Fruit fly (Drosophila melanogaster) whole organism, wandering third instar larva: Measurements from ENCODE around the gene ct.

Source experiments
- Abd-B ChIP-seq: fragments of >200 bp; optimal IDR thresholded peaks from 2 replicates; lab custom pipeline; 2017; ENCODE audit warnings: missing biosample characterization, missing genetic modification characterization
- CG32264 ChIP-seq: fragments of 200-800 bp; sonication (Bioruptor generic); optimal IDR thresholded peaks from 2 replicates; lab custom pipeline; 2016; ENCODE audit warnings: missing biosample characterization, missing genetic modification characterization
- CG9705 ChIP-seq: fragments of 200-800 bp; sonication (Bioruptor generic); optimal IDR thresholded peaks from 2 replicates; lab custom pipeline; 2018; ENCODE audit warnings: missing biosample characterization, mild to moderate bottlenecking, missing genetic modification characterization
- CrebA ChIP-seq: fragments of 200-800 bp; sonication (Bioruptor generic); optimal IDR thresholded peaks from 2 replicates; lab custom pipeline; 2016; ENCODE audit warnings: missing biosample characterization, mild to moderate bottlenecking, missing genetic modification characterization, borderline replicate concordance
- Dfd ChIP-seq: fragments of >200 bp; optimal IDR thresholded peaks from 2 replicates; lab custom pipeline; 2017; ENCODE audit warnings: missing biosample characterization, missing genetic modification characterization
- Dif ChIP-seq: fragments of 200-275, 200-300 bp; sonication (Bioruptor generic); optimal IDR thresholded peaks from 2 replicates; lab custom pipeline; 2018; ENCODE audit warnings: missing biosample characterization, missing genetic modification characterization; ENCODE audit not compliant: partially characterized antibody
- GATAd ChIP-seq: sonication (Bioruptor generic); optimal IDR thresholded peaks from 2 replicates; lab custom pipeline; 2016; ENCODE audit warnings: missing biosample characterization, missing genetic modification characterization
- HLH106 ChIP-seq: fragments of 200-800 bp; optimal IDR thresholded peaks from 3 replicates; lab custom pipeline; 2019; ENCODE audit warnings: missing biosample characterization, mild to moderate bottlenecking, missing genetic modification characterization, moderate library complexity
- Hnf4 ChIP-seq: fragments of 200-800 bp; sonication (Bioruptor generic); optimal IDR thresholded peaks from 2 replicates; lab custom pipeline; 2016; ENCODE audit warnings: missing biosample characterization, mild to moderate bottlenecking, missing genetic modification characterization
- Hr78 ChIP-seq: fragments of >200 bp; optimal IDR thresholded peaks from 2 replicates; lab custom pipeline; 2017; ENCODE audit warnings: missing biosample characterization, missing genetic modification characterization
- Hr83 ChIP-seq: fragments of 200-300 bp; sonication (Bioruptor generic); optimal IDR thresholded peaks from 2 replicates; lab custom pipeline; 2016; ENCODE audit warnings: missing biosample characterization, mild to moderate bottlenecking, missing genetic modification characterization, moderate library complexity; ENCODE audit not compliant: poor library complexity, severe bottlenecking
- Jra ChIP-seq: sonication (Bioruptor generic); optimal IDR thresholded peaks from 2 replicates; lab custom pipeline; 2016; ENCODE audit warnings: missing biosample characterization, missing genetic modification characterization
- Mio ChIP-seq: sonication (Bioruptor generic); optimal IDR thresholded peaks from 2 replicates; lab custom pipeline; 2016; ENCODE audit warnings: missing biosample characterization, missing genetic modification characterization
- Myc ChIP-seq: fragments of >200 bp; optimal IDR thresholded peaks from 2 replicates; lab custom pipeline; 2017
- N ChIP-seq: fragments of >200 bp; optimal IDR thresholded peaks from 2 replicates; lab custom pipeline; 2018; ENCODE audit warnings: missing biosample characterization, missing external identifiers, missing genetic modification characterization
- OdsH ChIP-seq: fragments of 200-800 bp; sonication (Bioruptor generic); optimal IDR thresholded peaks from 2 replicates; lab custom pipeline; 2016; ENCODE audit warnings: missing biosample characterization, mild to moderate bottlenecking, missing genetic modification characterization
- Rel ChIP-seq, 2 experiments: fragments of 200-800 bp; sonication (Bioruptor generic) in 1 of 2; optimal IDR thresholded peaks; 2 replicates in 1 of 2; 3 replicates in 1 of 2; lab custom pipeline; 2016 to 2019; ENCODE audit warnings: mild to moderate bottlenecking in 2 of 2, missing biosample characterization in 2 of 2, missing genetic modification characterization in 2 of 2, moderate library complexity in 1 of 2
- Sp1 ChIP-seq: fragments of 200-800 bp; sonication (Bioruptor generic); optimal IDR thresholded peaks from 3 replicates; lab custom pipeline; 2019; ENCODE audit warnings: missing biosample characterization, mild to moderate bottlenecking, missing genetic modification characterization, moderate library complexity
- Vsx2 ChIP-seq: fragments of 200-300, 225-300 bp; sonication (Bioruptor generic); optimal IDR thresholded peaks from 2 replicates; lab custom pipeline; 2018; ENCODE audit warnings: missing biosample characterization, missing genetic modification characterization; ENCODE audit not compliant: partially characterized antibody
- br ChIP-seq: fragments of 200-800 bp; sonication (Bioruptor generic); optimal IDR thresholded peaks from 2 replicates; lab custom pipeline; 2016; ENCODE audit warnings: missing biosample characterization, missing genetic modification characterization
- brk ChIP-seq: fragments of 200-800 bp; sonication (Bioruptor generic); optimal IDR thresholded peaks from 2 replicates; lab custom pipeline; 2016; ENCODE audit warnings: missing biosample characterization, mild to moderate bottlenecking, missing genetic modification characterization
- dl ChIP-seq, 2 experiments: fragments of 175-275, 200-275 bp in 1 of 2; fragments of 200-275 bp in 1 of 2; sonication (Bioruptor generic); optimal IDR thresholded peaks; lab custom pipeline; 2018; ENCODE audit warnings: mild to moderate bottlenecking in 2 of 2, missing biosample characterization in 2 of 2, missing genetic modification characterization in 2 of 2, moderate library complexity in 2 of 2; ENCODE audit not compliant: partially characterized antibody in 2 of 2, insufficient read depth in 1 of 2
- dmrt93B ChIP-seq: fragments of 200-800 bp; sonication (Bioruptor generic); optimal IDR thresholded peaks from 2 replicates; lab custom pipeline; 2018; ENCODE audit warnings: missing biosample characterization, mild to moderate bottlenecking, missing genetic modification characterization
- dsf ChIP-seq: sonication (Bioruptor generic); optimal IDR thresholded peaks from 2 replicates; lab custom pipeline; 2016; ENCODE audit warnings: missing biosample characterization, missing genetic modification characterization, borderline replicate concordance
- ey ChIP-seq: fragments of 200-800 bp; sonication (Bioruptor generic); optimal IDR thresholded peaks from 2 replicates; lab custom pipeline; 2016; ENCODE audit warnings: missing biosample characterization, missing genetic modification characterization
- foxo ChIP-seq, 2 experiments: fragments of 200-800 bp; sonication (Bioruptor generic); optimal IDR thresholded peaks; 2 replicates in 1 of 2; 3 replicates in 1 of 2; lab custom pipeline; 2016 to 2017; ENCODE audit warnings: missing biosample characterization in 2 of 2, missing genetic modification characterization in 2 of 2
- fru ChIP-seq: fragments of 200-800 bp; sonication (Bioruptor generic); optimal IDR thresholded peaks from 3 replicates; lab custom pipeline; 2016; ENCODE audit warnings: missing biosample characterization, mild to moderate bottlenecking, missing genetic modification characterization
- h ChIP-seq: fragments of 200-800 bp; sonication (Bioruptor generic); optimal IDR thresholded peaks from 3 replicates; lab custom pipeline; 2016; ENCODE audit warnings: missing biosample characterization, mild to moderate bottlenecking, missing genetic modification characterization
- jim ChIP-seq: fragments of 175-275, 200-325 bp; sonication (Bioruptor generic); optimal IDR thresholded peaks from 2 replicates; lab custom pipeline; 2016; ENCODE audit warnings: missing biosample characterization, mild to moderate bottlenecking, missing genetic modification characterization
- lola ChIP-seq: fragments of >200 bp; optimal IDR thresholded peaks from 2 replicates; lab custom pipeline; 2017; ENCODE audit warnings: missing biosample characterization, missing genetic modification characterization
- pan ChIP-seq: fragments of >200 bp; optimal IDR thresholded peaks from 2 replicates; lab custom pipeline; 2017
- psq ChIP-seq: fragments of 200-800 bp; sonication (Bioruptor generic); optimal IDR thresholded peaks from 3 replicates; lab custom pipeline; 2017; ENCODE audit warnings: missing biosample characterization, mild to moderate bottlenecking, missing genetic modification characterization, moderate library complexity
- rgr ChIP-seq: fragments of 200-800 bp; sonication (Bioruptor generic); optimal IDR thresholded peaks from 3 replicates; lab custom pipeline; 2016; ENCODE audit warnings: missing biosample characterization, mild to moderate bottlenecking, missing genetic modification characterization
- sage ChIP-seq: fragments of 200-800 bp; sonication (Bioruptor generic); optimal IDR thresholded peaks from 2 replicates; lab custom pipeline; 2016; ENCODE audit warnings: missing biosample characterization, mild to moderate bottlenecking, missing genetic modification characterization
- sv ChIP-seq: fragments of 200-800 bp; sonication (Bioruptor generic); optimal IDR thresholded peaks from 3 replicates; lab custom pipeline; 2016; ENCODE audit warnings: missing biosample characterization, missing genetic modification characterization
- tai ChIP-seq: sonication (Bioruptor generic); optimal IDR thresholded peaks from 2 replicates; lab custom pipeline; 2016; ENCODE audit warnings: missing biosample characterization, missing genetic modification characterization
- usp ChIP-seq: fragments of >200 bp; optimal IDR thresholded peaks from 2 replicates; lab custom pipeline; 2017; ENCODE audit warnings: missing biosample characterization, missing genetic modification characterization
- woc ChIP-seq: sonication (Bioruptor generic); optimal IDR thresholded peaks from 2 replicates; lab custom pipeline; 2016; ENCODE audit warnings: missing biosample characterization, mild to moderate bottlenecking, missing genetic modification characterization

ct gene

DNA sequence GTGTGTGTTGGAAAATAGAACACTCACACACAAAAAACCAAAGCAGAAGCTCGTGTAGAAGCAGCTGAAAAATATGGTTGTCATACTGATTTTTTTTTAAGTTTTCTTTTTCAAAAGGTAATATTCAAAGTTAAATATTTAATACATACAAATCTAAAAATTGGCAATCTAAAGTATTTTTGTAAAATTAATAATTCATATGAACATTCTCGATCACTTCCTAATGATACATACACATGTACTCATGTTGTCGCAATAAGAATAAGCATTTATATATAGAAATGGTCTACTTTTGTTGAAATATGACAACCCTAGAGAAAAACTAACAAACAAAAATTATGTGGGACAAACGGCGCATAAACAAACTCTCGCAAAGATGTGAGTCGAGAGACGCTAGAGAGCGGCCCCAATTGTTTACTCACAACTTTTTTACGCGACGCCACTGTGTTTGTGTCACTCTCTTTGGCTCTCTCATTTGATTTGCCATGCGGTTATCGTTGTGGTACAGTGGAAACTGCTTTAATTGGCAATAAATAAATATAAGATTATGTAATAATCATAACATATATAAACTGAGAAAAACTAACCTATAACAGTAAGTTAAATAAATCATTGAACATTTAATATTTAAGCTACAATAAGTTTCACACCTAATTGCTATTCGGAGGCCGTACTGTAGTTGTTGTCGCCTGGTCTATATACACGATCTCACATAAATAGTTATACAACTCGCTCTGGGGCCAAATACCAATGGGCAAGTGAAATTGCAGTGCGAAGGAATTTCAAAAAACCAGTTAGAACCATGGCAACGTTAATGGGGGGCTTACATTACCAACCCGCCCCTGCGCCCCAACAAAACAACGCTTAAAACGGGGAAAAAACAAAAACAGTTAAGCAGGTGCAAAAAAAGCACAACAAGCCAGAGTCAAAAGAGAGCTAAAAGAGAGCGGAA lies 98.4 kb downstream of the ct start:
- TF ChIP-seq brk (GFP tag; lab: Kevin White, UChicago) (peak; percentile 94), psq (peak; percentile 98), dsf (GFP tag; lab: Kevin White, UChicago) (peak; percentile 91), Vsx2 (no peak), rgr (GFP tag; lab: Kevin White, UChicago) (peak; percentile 99), foxo (GFP tag; optimal IDR thresholded peaks at IDR 0.05; lab: Kevin White, UChicago) (peak in 1 of 2 experiments; percentile 99), fru (GFP tag; lab: Kevin White, UChicago) (peak; percentile 97), ey (GFP tag; lab: Kevin White, UChicago) (peak; percentile 94), Dif (GFP tag; lab: Kevin White, UChicago) (peak; percentile 79), CrebA (GFP tag; lab: Kevin White, UChicago) (peak; percentile 86), jim (GFP tag; lab: Kevin White, UChicago) (peak; percentile 53), br (peak; percentile 95), HLH106 (tag; lab: Kevin White, UChicago) (peak; percentile 99), pan (lab: Kevin White, UChicago) (no peak), Jra (peak; percentile 92), N (no peak), CG9705 (GFP tag; lab: Kevin White, UChicago) (peak; percentile 99), Sp1 (peak; percentile 99), Hnf4 (peak; percentile 94), Hr78 (GFP tag; lab: Kevin White, UChicago) (no peak), h (peak; percentile 97), dl (GFP tag; optimal IDR thresholded peaks at IDR 0.05; lab: Kevin White, UChicago; ENCODE audit: insufficient read depth in 1 of 2, partially characterized antibody in 2 of 2) (peak; percentile 65 to 71), Abd-B (no peak), lola (GFP tag; lab: Kevin White, UChicago) (no peak), sv (GFP tag; lab: Kevin White, UChicago) (peak; percentile 90), sage (GFP tag; lab: Kevin White, UChicago) (peak; percentile 93), Dfd (GFP tag; lab: Kevin White, UChicago) (peak; percentile 74), woc (peak; percentile 88), OdsH (GFP tag; lab: Kevin White, UChicago) (peak; percentile 98), Rel (GFP tag; optimal IDR thresholded peaks at IDR 0.05; lab: Kevin White, UChicago) (peak; percentile 86), Rel (tag; optimal IDR thresholded peaks at IDR 0.05; lab: Kevin White, UChicago) (peak; percentile 96), usp (GFP tag; lab: Kevin White, UChicago) (no peak), GATAd (GFP tag; lab: Kevin White, UChicago) (peak; percentile 86), CG32264 (GFP tag; lab: Kevin White, UChicago) (peak; percentile 83), tai (GFP tag; lab: Kevin White, UChicago) (peak; percentile 83), dmrt93B (GFP tag; lab: Kevin White, UChicago) (peak; percentile 97), Hr83 (GFP tag; lab: Kevin White, UChicago) (peak; percentile 7), Mio (GFP tag; lab: Kevin White, UChicago) (peak; percentile 39), Myc (lab: Kevin White, UChicago) (no peak)
